Worm (Caenorhabditis elegans) whole organism, L3 larva: ENCODE measurements around the gene hat-1.
A peak's percentile ranks its signal among the peaks of the same experiment; 100 is the strongest.

ENCODE experiments used
- R02D3.7 ChIP-seq: fragments of 150-350 bp; optimal IDR thresholded peaks from 2 replicates; lab custom pipeline; 2014; ENCODE audit warnings: missing biosample characterization, missing genetic modification characterization
- ama-1 ChIP-seq: fragments of 150-350 bp; optimal IDR thresholded peaks from 2 replicates; lab custom pipeline; 2018
- ceh-28 ChIP-seq: fragments of 150-350 bp; optimal IDR thresholded peaks from 2 replicates; lab custom pipeline; 2014; ENCODE audit warnings: missing biosample characterization, missing genetic modification reagents, missing genetic modification characterization
- ceh-82 ChIP-seq: fragments of 150-350 bp; optimal IDR thresholded peaks from 2 replicates; lab custom pipeline; 2014; ENCODE audit warnings: missing biosample characterization, missing genetic modification characterization
- ceh-9 ChIP-seq: sonication (generic microtip); optimal IDR thresholded peaks from 2 replicates; lab custom pipeline; 2018; ENCODE audit warnings: missing biosample characterization, missing genetic modification characterization
- daf-12 ChIP-seq: fragments of 150-350 bp; optimal IDR thresholded peaks from 2 replicates; lab custom pipeline; 2014; ENCODE audit warnings: missing biosample characterization, missing genetic modification reagents, missing genetic modification characterization
- egl-27 ChIP-seq: sonication (generic microtip); optimal IDR thresholded peaks from 4 replicates; lab custom pipeline; 2017; ENCODE audit warnings: missing biosample characterization, missing genetic modification reagents, missing genetic modification characterization
- egl-5 ChIP-seq: fragments of 150-350 bp; optimal IDR thresholded peaks from 2 replicates; lab custom pipeline; 2017; ENCODE audit warnings: missing biosample characterization, missing genetic modification reagents, missing genetic modification characterization, inconsistent platforms
- elt-2 ChIP-seq: sonication (generic microtip); optimal IDR thresholded peaks from 2 replicates; lab custom pipeline; 2016; ENCODE audit warnings: missing genetic modification reagents, mild to moderate bottlenecking, missing genetic modification characterization, missing compliant biosample characterization
- fkh-10 ChIP-seq: sonication (generic microtip); optimal IDR thresholded peaks from 2 replicates; lab custom pipeline; 2017; ENCODE audit warnings: missing biosample characterization, missing genetic modification reagents, missing genetic modification characterization
- fkh-2 ChIP-seq: fragments of 150-350 bp; optimal IDR thresholded peaks from 2 replicates; lab custom pipeline; 2014; ENCODE audit warnings: missing biosample characterization, missing genetic modification reagents, missing genetic modification characterization
- jun-1 ChIP-seq: fragments of 150-350 bp; optimal IDR thresholded peaks from 2 replicates; lab custom pipeline; 2014; ENCODE audit warnings: missing biosample characterization, missing genetic modification reagents, missing genetic modification characterization
- lin-15B ChIP-seq: fragments of 150-350 bp; optimal IDR thresholded peaks from 2 replicates; lab custom pipeline; 2014; ENCODE audit warnings: missing biosample characterization, missing genetic modification characterization
- lin-39 ChIP-seq: fragments of 150-350 bp; optimal IDR thresholded peaks from 2 replicates; lab custom pipeline; 2018; ENCODE audit warnings: missing biosample characterization, missing genetic modification reagents, missing genetic modification characterization
- mml-1 ChIP-seq: fragments of 150-350 bp; sonication (generic microtip); optimal IDR thresholded peaks from 3 replicates; lab custom pipeline; 2014; ENCODE audit warnings: missing biosample characterization, missing genetic modification characterization
- nfya-1 ChIP-seq: sonication (generic microtip); optimal IDR thresholded peaks from 2 replicates; lab custom pipeline; 2017; ENCODE audit warnings: missing genetic modification characterization, mild to moderate bottlenecking, missing compliant biosample characterization, antibody characterized with exemption, moderate library complexity; ENCODE audit not compliant: insufficient read depth
- nhr-12 ChIP-seq: fragments of 150-350 bp; optimal IDR thresholded peaks from 2 replicates; lab custom pipeline; 2014; ENCODE audit warnings: missing biosample characterization, missing genetic modification characterization
- nhr-23 ChIP-seq: fragments of 150-350 bp; optimal IDR thresholded peaks from 2 replicates; lab custom pipeline; 2014; ENCODE audit warnings: missing biosample characterization, missing genetic modification reagents, missing genetic modification characterization
- nhr-25 ChIP-seq: sonication (generic microtip); optimal IDR thresholded peaks from 2 replicates; lab custom pipeline; 2017; ENCODE audit warnings: missing biosample characterization, missing genetic modification characterization
- nhr-28 ChIP-seq: fragments of 150-350 bp; optimal IDR thresholded peaks from 2 replicates; lab custom pipeline; 2014; ENCODE audit warnings: missing biosample characterization, missing genetic modification characterization
- nhr-43 ChIP-seq: sonication (generic microtip); optimal IDR thresholded peaks from 2 replicates; lab custom pipeline; 2016; ENCODE audit warnings: mild to moderate bottlenecking, missing genetic modification characterization, missing compliant biosample characterization; ENCODE audit not compliant: poor library complexity, severe bottlenecking
- nhr-67 ChIP-seq: fragments of 150-350 bp; optimal IDR thresholded peaks from 2 replicates; lab custom pipeline; 2014; ENCODE audit warnings: missing biosample characterization, missing genetic modification characterization
- nhr-76 ChIP-seq: fragments of 150-350 bp; sonication (generic microtip); optimal IDR thresholded peaks from 5 replicates; lab custom pipeline; 2014; ENCODE audit warnings: missing biosample characterization, missing genetic modification characterization
- pha-4 ChIP-seq: fragments of 150-350 bp; optimal IDR thresholded peaks from 2 replicates; lab custom pipeline; 2014; ENCODE audit warnings: missing biosample characterization, missing genetic modification reagents, missing genetic modification characterization
- pqm-1 ChIP-seq: fragments of 150-350 bp; optimal IDR thresholded peaks from 2 replicates; lab custom pipeline; 2017; ENCODE audit warnings: missing biosample characterization, missing genetic modification characterization, inconsistent platforms
- sea-2 ChIP-seq: fragments of 150-350 bp; sonication (generic microtip); optimal IDR thresholded peaks from 4 replicates; lab custom pipeline; 2014; ENCODE audit warnings: missing biosample characterization, missing genetic modification reagents, missing genetic modification characterization
- skn-1 ChIP-seq: fragments of 150-350 bp; optimal IDR thresholded peaks from 2 replicates; lab custom pipeline; 2014; ENCODE audit warnings: missing biosample characterization, missing genetic modification characterization
- tbx-2 ChIP-seq: sonication (generic microtip); optimal IDR thresholded peaks from 2 replicates; lab custom pipeline; 2016; ENCODE audit warnings: mild to moderate bottlenecking, missing genetic modification characterization, missing compliant biosample characterization
- unc-62 ChIP-seq: fragments of 150-350 bp; sonication (generic microtip); optimal IDR thresholded peaks from 4 replicates; lab custom pipeline; 2014; ENCODE audit warnings: missing biosample characterization, missing genetic modification reagents, missing genetic modification characterization
- ztf-11 ChIP-seq: fragments of 150-350 bp; optimal IDR thresholded peaks from 2 replicates; lab custom pipeline; 2014; ENCODE audit warnings: missing biosample characterization, missing genetic modification characterization

Gene hat-1

DNA sequence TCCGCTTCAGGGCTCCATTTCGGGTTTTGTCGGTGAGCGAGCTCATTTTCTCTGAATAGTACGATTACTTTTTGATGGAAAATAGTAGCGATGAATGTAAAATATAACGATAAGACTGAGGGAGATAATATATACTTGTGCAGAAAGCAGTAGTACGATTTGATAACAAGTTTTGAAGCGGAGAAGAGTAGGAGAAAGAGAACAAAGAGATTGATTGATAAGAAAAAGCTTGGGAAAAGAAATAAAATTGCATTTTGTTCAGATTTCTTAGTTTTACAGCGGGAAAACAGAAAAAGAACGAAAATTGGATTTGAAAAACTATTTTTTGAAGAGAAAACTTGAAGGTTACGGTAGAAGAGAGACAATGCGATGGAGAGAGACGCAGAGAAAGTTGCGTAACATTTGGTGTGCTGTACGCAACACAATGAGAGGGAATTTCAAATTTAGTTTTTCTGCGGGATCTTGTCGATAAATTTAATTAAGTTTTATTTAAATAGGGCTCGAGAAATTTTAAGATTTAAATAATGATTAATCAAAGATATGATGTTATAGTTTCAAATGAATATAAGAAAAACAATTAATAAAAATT is 49.4 kb downstream of the hat-1 start, which contains the start of gene umps-1 (continued):
- TF ChIP-seq skn-1 (tag; lab: Kevin White, UChicago) (peak; percentile 48), nfya-1 (tag; lab: Kevin White, UChicago) (peak; percentile 93), fkh-10 (GFP tag; lab: Kevin White, UChicago) (no peak), ceh-9 (no peak), sea-2 (GFP tag; lab: Kevin White, UChicago) (no peak), ceh-28 (tag; lab: Kevin White, UChicago) (no peak), nhr-28 (no peak), nhr-76 (tag; lab: Kevin White, UChicago) (no peak), nhr-23 (tag; lab: Kevin White, UChicago) (peak; percentile 90), pha-4 (peak; percentile 92)

DNA sequence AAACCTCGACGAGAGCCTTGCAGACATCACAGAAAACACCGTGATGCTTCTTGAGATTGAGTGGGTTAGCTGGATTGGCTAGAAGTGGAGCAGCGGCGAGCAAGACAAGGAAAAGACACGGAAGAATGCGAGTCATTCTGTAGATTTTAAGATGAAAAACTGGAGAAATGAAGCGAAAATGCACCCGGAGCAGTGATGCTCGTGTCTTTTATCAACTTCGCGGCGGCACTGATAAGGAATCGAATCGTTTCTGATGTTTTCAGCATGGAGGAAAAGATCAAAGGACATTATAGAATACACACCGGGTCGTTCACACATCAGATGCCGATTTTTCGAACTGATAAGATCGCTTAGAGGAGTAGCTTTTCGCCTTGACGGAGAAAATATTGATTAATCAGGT is 51.7 kb downstream of the hat-1 start, which contains the start of gene spp-1:
spp-1 (minus strand) TSS at position 287 of the 400 bp plus-strand sequence.
- TF ChIP-seq tbx-2, result no peak
- TF ChIP-seq ceh-9, result no peak
- TF ChIP-seq nhr-28, result no peak
- TF ChIP-seq daf-12 (tag; lab: Kevin White, UChicago), result no peak
- no peak for TF ChIP-seq sea-2 (GFP tag; lab: Kevin White, UChicago)
- no peak for TF ChIP-seq lin-15B
- no peak for TF ChIP-seq fkh-10 (GFP tag; lab: Kevin White, UChicago)
- TF ChIP-seq nhr-12 (tag; lab: Kevin White, UChicago), result no peak
- peak; percentile 94 for TF ChIP-seq elt-2 (tag; lab: Kevin White, UChicago)
- no peak for TF ChIP-seq skn-1 (tag; lab: Kevin White, UChicago)
- no peak for TF ChIP-seq ama-1
- no peak for TF ChIP-seq lin-39 (tag; lab: Kevin White, UChicago)
- no peak for TF ChIP-seq ceh-82 (tag; lab: Kevin White, UChicago)
- TF ChIP-seq fkh-2 (tag; lab: Kevin White, UChicago), result no peak
- peak; percentile 87 for TF ChIP-seq pqm-1 (tag; lab: Kevin White, UChicago)
- peak; percentile 31 for TF ChIP-seq ceh-28 (tag; lab: Kevin White, UChicago)
- no peak for TF ChIP-seq nhr-25 (tag; lab: Kevin White, UChicago)
- no peak for TF ChIP-seq egl-5 (tag; lab: Kevin White, UChicago)
- no peak for TF ChIP-seq mml-1
- TF ChIP-seq nhr-43 (tag; lab: Kevin White, UChicago), result no peak
- TF ChIP-seq R02D3.7 (tag; lab: Kevin White, UChicago), result no peak
- TF ChIP-seq jun-1 (tag; lab: Kevin White, UChicago), result peak; percentile 50
- TF ChIP-seq nhr-23 (tag; lab: Kevin White, UChicago), result no peak
- no peak for TF ChIP-seq egl-27 (tag; lab: Kevin White, UChicago)
- TF ChIP-seq pha-4, result peak; percentile 57
- no peak for TF ChIP-seq unc-62 (GFP tag; lab: Kevin White, UChicago)
- TF ChIP-seq ztf-11 (tag; lab: Kevin White, UChicago), result no peak
- TF ChIP-seq nhr-67 (tag; lab: Kevin White, UChicago), result no peak
- TF ChIP-seq, all 47 proteins: peak for 5
